Fruit fly (Drosophila melanogaster): ENCODE results near the gene CG31816.

dm6 chr2L:16528493-16528892 is 13.9 kb upstream of the CG31816 start:
- TF ChIP-seq usp (GFP tag; optimal IDR thresholded peaks at IDR 0.05), result no peak
- no peak for TF ChIP-seq Dll (optimal IDR thresholded peaks at IDR 0.05)
- TF ChIP-seq psq (optimal IDR thresholded peaks at IDR 0.05), result no peak
- no peak for TF ChIP-seq CG8478 (optimal IDR thresholded peaks at IDR 0.05)

Measured in whole organism.